Fruit fly (Drosophila melanogaster) ovary, adult (tissue): ENCODE measurements around the gene Acox3.

Experiments used
- CG17801 ChIP-seq: fragments of 200-800 bp; optimal IDR thresholded peaks from 2 replicates; lab custom pipeline; 2019; ENCODE audit warnings: missing biosample characterization, mild to moderate bottlenecking, missing genetic modification characterization, moderate library complexity; ENCODE audit not compliant: partially characterized antibody

Gene Acox3

DNA sequence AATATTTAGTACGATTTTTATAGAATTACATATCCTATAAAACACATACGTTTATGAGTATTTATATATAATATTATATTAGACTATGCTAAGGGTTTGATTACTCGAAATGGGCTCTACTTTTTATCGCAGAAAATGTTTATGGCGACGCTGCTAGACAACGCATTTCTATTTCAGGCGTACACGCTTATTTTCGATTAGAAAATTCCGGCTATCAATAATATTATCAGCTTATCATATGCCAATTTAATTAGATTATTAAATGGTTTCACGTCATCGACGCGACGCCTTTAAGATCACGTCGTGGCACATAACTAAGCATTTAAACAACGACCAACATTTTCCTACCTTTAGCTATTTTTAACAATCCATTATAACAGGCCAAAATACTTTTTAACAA lies 21.9 kb downstream of the Acox3 start:
- no peak for TF ChIP-seq CG17801 (GFP tag; lab: Kevin White, UChicago)

DNA sequence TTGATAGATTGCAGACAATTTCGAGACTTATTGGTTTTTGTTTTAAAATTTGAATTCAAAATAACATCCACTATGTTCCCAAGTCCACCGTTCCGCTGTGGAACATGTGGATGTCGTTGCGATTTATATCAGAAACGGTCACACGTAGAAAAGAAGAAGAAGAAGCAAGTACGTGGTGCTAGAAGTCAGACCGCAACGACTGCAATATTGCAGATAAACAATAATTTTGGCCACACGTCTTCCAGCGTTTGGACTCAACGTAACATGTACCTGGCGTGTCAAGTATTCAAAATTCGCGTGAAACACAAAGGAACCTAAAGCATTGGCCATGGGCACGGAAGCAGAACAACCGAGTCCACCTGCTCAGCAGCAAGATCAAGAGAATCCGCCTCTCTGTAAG lies 24.0 kb downstream of the Acox3 start, which contains the start of gene Fic:
TSS of gene Fic (plus strand) at position 139 of the 400 bp plus-strand sequence.
- TF ChIP-seq CG17801 (GFP tag; lab: Kevin White, UChicago), result peak; percentile 36

DNA sequence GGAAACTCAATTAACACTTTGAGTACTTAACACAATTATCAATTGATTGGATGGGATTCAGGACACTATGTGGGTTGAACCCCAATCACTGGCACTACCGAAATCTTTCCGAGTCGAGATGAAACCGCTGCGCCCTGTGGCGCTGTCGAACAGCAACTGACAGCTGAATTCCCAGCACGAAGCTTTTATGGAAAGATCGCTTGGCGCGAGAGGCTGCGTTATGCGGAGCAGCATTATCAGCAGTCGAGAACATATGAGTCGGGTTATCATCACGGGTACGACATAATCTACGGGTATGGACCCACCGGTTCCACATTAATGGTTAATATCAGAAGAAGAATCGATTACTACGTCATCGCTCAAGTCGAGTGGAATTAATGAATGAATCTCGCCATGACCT lies 25.1 kb downstream of the Acox3 start, which contains the start of gene Tig:
TSS of gene Tig (minus strand) at position 163 of the 400 bp plus-strand sequence.
- TF ChIP-seq CG17801 (GFP tag; lab: Kevin White, UChicago), result no peak

DNA sequence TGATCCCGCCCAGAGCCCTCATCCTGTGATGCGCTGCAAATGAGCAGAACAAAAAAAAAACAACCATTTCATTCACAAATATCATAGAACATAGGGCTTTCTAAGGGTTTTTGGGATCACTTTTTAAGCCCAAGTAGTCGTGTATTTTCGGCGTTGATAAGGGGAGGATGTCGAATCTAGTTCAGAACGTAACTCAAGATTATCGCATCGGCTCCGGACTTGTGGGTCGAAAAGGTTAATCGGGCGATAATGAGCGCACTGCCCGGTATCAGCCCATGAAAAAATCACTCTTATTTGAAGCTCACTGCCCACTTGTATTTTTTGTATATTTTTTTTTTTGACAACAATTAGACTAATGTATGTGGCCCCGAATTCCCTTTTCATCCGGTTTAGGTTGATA lies 25.7 kb downstream of the Acox3 start:
- no peak for TF ChIP-seq CG17801 (GFP tag; lab: Kevin White, UChicago)

DNA sequence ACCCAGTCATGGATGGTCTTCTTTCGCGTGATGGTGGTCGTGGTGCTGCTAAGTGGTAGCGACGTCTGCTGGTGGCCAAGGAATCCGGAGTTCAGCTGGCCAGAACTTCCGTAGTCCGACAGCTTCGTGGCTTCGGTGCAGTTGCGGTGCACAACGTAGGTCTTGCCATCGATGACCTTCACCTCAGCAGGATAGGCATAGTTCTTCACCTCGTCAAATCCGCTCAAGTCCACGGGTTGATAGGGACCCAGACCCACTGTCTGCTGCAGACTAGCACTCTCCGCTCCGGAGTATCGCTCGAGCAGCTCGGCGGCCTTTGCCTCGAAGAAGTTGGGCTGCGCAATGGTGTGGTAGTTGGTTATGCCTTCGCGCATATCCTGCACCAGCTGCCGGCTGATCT lies 26.7 kb downstream of the Acox3 start:
- no peak for TF ChIP-seq CG17801 (GFP tag; lab: Kevin White, UChicago)

DNA sequence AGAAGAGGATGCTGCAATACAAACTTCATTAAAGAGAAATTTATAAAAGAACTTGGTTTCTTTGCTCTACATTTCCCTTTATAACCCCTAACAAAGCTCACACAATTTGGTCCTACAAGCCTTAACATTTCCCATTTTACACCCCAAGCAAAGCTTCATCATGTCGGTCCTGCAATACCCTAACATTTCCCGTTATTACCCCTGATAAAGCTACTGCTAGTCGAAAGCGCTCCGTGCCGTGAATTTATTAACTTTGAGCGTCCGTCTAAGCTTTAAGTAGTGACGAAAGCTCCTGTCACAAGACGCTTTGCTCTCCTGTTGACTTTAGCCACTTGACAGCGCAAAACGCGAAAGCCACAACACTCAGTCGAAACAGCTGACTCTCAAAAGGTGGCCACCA lies 36.2 kb downstream of the Acox3 start, which contains the start of gene CG13982:
TSS of gene CG13982 (plus strand) at position 363 of the 400 bp plus-strand sequence.
- TF ChIP-seq CG17801 (GFP tag; lab: Kevin White, UChicago), result no peak

DNA sequence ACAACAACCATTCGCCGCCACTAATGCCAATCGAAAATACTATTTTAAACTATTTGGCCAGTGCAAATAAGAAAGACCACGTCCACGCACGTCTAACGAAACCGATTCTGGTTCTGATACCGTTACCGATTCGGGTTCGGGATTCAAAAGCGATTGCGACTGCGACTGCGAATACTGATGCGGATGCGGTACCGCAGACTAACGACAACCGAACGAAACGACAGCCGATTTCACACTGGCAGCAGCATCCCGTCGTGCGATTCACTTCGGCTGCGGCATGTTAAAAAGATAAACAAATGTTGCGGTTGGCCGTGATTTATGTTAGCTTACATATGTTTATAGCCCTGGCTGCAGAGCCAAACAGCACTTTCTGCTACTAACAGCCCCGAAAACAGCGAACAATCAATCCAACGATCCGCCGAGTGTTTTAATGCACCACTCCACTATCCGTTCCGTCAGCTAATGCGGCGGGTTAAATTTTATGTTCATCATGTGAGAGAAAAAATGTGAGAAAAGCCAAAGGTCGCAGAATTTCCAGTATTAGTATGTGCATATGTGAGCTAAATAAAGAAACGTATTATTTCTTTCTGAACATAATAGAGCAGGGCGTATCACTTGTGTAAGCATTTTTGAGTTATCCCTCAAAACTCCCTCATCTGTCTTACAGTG lies 37.0 kb downstream of the Acox3 start, which contains the start of gene DIP-epsilon:
TSS of gene DIP-epsilon (minus strand) at position 238 of the 669 bp plus-strand sequence.
- TF ChIP-seq CG17801 (GFP tag; lab: Kevin White, UChicago), result no peak

DNA sequence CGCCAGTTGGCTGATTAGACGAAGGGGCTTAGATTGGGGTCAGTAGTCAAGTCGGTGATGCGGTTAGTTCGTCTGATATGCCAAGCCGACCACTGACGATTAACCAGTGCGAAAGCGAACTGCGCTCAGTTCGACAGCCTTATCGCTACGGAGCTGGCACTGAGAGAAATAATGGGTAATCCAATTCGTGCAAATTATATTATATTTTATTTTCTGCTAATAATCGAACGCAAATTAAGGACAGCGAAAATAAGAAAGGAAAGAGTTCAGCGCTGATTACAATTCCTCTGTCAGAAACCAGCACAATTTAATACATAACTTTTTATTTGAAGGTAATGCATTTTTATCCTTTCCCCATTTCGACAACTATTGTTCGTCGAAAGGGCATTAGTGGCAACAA lies 51.1 kb downstream of the Acox3 start, which contains the start of gene CG42369:
TSS of gene CG42369 (minus strand) at position 101 of the 400 bp plus-strand sequence.
- TF ChIP-seq CG17801 (GFP tag; lab: Kevin White, UChicago), result no peak

DNA sequence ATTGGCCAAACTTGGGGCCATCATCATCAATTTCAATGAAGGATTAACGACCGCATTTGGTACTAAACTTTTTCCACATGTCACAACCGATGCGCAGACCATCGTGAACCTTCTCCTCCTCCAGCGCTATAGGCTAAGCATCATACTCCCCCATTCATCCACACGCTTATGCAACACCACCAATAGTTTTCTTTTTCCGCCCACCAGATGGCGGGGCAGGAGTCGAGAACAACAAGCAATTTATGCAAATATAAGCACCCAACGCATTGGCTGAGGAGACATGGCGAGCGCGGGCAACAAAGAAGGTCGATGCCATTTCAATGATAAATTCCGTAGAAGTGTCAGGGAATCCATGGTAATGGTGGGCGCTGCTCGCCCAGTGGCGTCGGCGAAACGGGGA lies 56.7 kb downstream of the Acox3 start:
- TF ChIP-seq CG17801 (GFP tag; lab: Kevin White, UChicago), result no peak

DNA sequence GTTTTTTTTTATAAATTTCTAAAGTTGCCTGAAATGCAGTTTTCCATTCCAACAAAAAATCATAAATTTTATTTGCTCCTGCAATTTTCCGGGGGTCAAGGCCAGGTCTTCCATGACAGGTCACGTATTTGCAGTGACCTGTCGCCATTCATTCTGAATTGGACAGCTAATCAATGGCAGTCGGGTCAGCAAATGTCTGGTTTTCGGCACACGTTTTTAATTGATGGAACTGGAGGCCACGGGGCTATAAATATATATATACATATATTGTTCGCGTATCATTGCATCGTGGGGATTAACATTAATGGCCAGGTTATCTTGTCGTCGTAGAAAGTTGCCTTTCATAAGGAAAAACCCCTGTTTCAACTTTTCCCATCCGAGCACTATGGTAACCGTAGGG lies 61.1 kb downstream of the Acox3 start:
- no peak for TF ChIP-seq CG17801 (GFP tag; lab: Kevin White, UChicago)

DNA sequence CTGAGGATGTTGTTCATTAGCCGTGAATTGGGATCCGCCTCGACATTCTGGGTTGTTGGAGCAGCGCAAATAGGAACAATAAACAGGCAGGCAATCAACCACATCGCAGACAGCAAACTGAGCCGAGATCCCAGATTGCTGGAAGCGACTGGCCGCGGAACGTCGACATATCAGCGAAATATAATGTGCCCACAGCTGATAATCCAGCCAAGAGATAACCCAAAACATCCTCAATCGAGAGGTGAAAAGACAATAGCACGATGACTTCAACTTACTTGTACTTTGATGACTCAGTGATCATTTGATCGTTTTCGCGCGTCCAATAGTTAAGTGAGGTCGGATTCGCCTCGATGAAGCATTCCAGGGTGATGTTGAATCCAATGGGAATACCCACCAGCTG lies 62.8 kb downstream of the Acox3 start, which contains the start of gene Nepl6:
TSS of gene Nepl6 (minus strand) at position 104 of the 400 bp plus-strand sequence.
- no peak for TF ChIP-seq CG17801 (GFP tag; lab: Kevin White, UChicago)

DNA sequence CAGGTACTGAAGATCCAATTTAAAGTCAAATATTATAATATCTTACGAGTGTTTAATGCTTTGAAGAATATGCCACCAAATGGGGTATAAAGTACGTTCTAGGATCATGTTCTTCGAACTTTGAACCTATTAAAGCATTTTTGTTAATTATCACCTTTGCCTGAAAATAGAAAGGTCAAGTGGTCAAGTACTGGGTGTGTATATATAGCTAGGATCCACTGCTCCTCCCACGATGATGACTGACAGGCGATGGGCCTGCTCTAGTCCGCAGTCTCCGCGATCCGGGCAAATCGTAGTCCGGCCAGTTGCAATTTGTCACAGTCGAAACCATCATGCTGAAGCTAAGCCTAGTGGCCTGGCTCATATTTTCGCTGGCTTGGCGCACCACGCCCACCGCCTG lies 67.2 kb downstream of the Acox3 start, which contains the start of gene Nepl5:
TSS of gene Nepl5 (plus strand) at position 301 of the 400 bp plus-strand sequence.
- no peak for TF ChIP-seq CG17801 (GFP tag; lab: Kevin White, UChicago)

DNA sequence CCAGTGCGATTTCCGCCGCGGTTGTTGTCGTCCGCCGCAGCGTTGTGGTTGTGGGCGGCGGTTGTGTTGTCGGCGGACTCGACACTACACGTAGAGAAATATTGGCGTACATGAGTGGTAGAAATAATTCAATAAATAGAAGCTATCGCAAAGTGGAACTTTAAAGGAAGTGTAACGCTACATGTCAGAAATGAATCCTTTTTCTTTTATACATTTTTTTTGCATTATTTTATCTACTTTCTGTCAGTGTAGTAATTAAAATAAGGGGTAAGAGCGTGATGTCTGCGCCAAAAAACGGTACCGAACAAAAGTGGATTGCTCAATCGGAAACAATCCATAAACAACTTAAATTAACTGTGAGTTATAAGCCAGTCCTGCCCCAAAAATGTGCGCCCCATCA lies 69.0 kb downstream of the Acox3 start:
- TF ChIP-seq CG17801 (GFP tag; lab: Kevin White, UChicago), result no peak
